Worm (Caenorhabditis elegans) whole organism, L4/young adult: ENCODE data around the gene crh-2.

ENCODE experiments used
- W03F9.2 ChIP-seq: fragments of 150-350 bp; optimal IDR thresholded peaks from 2 replicates; lab custom pipeline; 2014; ENCODE audit warnings: missing biosample characterization, missing genetic modification characterization
- dao-5 ChIP-seq: sonication (generic microtip); optimal IDR thresholded peaks from 2 replicates; lab custom pipeline; 2016; ENCODE audit warnings: missing genotype, missing genetic modification characterization, moderate library complexity, missing compliant biosample characterization
- him-1 ChIP-seq: sonication (generic microtip); optimal IDR thresholded peaks from 2 replicates; lab custom pipeline; 2016; ENCODE audit warnings: missing genotype, missing genetic modification reagents, missing genetic modification characterization, missing compliant biosample characterization

The crh-2 gene

ce11 chrII:5209122-5209521, 21.8 kb upstream of the crh-2 start:
- TF ChIP-seq W03F9.2 (tag; lab: Kevin White, UChicago), result no peak
- TF ChIP-seq him-1, result no peak
- no peak for TF ChIP-seq dao-5

ce11 chrII:5205286-5205685, 17.9 kb upstream of the crh-2 start:
- TF ChIP-seq him-1, result no peak
- TF ChIP-seq W03F9.2 (tag; lab: Kevin White, UChicago), result no peak
- no peak for TF ChIP-seq dao-5

- TF ChIP-seq him-1 (no peak), W03F9.2 (tag; lab: Kevin White, UChicago) (no peak), dao-5 (no peak)
Observed at ce11 chrII:5202930-5203329, 15.6 kb upstream of the crh-2 start, which contains the start of gene ampd-1. ampd-1 (plus strand) TSS chrII:5203322.

ce11 chrII:5201922-5202562, 14.7 kb upstream of the crh-2 start:
- TF ChIP-seq W03F9.2 (tag; lab: Kevin White, UChicago) (no peak), dao-5 (no peak), him-1 (no peak)

DNA sequence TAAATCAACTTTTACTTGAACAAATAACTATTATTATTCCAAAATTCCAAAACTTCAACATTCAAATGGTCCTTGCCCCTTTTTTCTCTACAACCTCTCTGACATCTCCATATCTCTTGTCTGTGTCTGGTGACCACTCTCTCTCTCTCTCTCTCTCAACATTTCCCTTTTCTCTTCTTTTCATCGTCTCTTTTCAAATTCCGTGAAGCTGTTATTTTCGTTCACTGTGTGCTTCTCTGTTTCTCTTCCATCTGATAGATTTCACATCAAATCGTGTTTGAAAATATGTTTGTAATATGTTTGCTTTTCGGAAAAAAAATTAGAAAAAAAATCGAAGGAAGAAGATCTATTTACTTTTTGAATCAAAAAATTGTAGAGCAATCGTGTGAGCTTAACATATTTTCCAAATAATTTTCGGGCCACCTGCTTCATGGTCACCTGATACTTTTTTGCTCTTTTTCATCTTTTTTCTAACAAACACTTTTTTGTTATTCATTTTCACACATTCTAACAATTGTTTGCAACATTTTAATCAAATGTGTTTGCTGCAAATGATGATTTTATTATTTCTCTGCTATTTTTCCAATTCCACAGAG, 13.7 kb upstream of the crh-2 start:
- TF ChIP-seq dao-5 (no peak), W03F9.2 (tag; lab: Kevin White, UChicago) (no peak)

ce11 chrII:5199497-5199896, 12.1 kb upstream of the crh-2 start, which contains the start of gene msp-50:
msp-50 (plus strand) TSS chrII:5199797.
- TF ChIP-seq W03F9.2 (tag; lab: Kevin White, UChicago) (no peak), dao-5 (no peak), him-1 (no peak)

ce11 chrII:5195504-5195903, 8.1 kb upstream of the crh-2 start, which contains the start of gene C34F11.5:
C34F11.5 (plus strand) TSS chrII:5195804.
- no peak for TF ChIP-seq him-1
- no peak for TF ChIP-seq dao-5
- TF ChIP-seq W03F9.2 (tag; lab: Kevin White, UChicago), result no peak

- TF ChIP-seq him-1 (no peak), dao-5 (no peak), W03F9.2 (tag; lab: Kevin White, UChicago) (no peak)
Observed at ce11 chrII:5194066-5194465, 6.7 kb upstream of the crh-2 start, which contains the start of gene msp-49. msp-49 (plus strand) TSS chrII:5194366.

- TF ChIP-seq dao-5, result no peak
- TF ChIP-seq him-1, result no peak
- no peak for TF ChIP-seq W03F9.2 (tag; lab: Kevin White, UChicago)
Observed at ce11 chrII:5191766-5192165, 4.4 kb upstream of the crh-2 start.

- TF ChIP-seq him-1 (no peak), dao-5 (no peak), W03F9.2 (tag; lab: Kevin White, UChicago) (no peak)
Observed at ce11 chrII:5187934-5188333, 565 bp upstream of the crh-2 start.

DNA sequence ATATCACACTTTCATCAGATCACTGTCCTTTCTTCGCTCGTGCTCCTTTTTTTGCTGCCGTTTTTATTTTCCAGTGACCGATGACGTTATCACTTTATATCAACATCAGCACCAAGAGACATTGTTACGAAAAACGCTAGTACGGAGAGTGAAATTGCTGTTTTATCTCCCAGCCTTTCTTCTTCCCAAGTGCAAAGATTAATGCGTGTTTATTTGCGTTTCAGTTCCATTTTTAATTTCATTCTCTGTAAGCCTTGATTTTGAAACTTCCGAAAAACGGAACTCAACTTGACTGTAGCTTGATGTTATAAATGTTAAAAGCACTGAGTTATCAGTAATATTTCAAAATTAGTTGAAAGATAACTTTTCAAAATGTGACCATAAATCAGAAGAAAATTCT, 499 bp downstream of the crh-2 start:
- no peak for TF ChIP-seq him-1
- TF ChIP-seq W03F9.2 (tag; lab: Kevin White, UChicago), result no peak
- no peak for TF ChIP-seq dao-5

DNA sequence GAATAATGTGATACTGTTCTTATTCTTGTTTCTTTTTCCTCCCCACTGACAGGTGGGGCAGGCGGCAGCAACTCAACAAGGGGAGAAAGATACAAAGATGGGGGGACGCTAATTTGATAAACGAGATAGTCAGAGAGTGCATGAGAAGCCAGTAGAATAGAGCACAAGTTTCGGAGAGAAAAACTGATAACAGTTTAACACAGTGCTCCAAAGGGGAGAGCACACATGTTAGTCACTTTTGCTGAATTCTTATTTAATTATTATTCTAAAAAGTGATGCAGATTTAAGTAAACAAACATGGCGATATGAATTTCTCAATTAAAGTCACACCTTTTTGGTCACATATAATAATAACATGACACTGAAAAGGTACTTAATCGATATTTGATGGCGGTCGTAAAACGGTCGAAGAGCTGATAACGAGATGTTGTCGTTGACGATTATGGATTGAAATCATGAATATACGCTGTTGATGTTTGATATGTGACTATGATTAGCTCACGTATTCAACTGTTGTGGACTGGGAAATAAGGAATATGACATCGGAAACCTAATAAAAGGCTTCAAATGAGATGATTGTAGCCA, 1.3 kb downstream of the crh-2 start:
- TF ChIP-seq W03F9.2 (tag; lab: Kevin White, UChicago), result no peak
- no peak for TF ChIP-seq dao-5
- TF ChIP-seq him-1, result no peak

ce11 chrII:5184661-5185545, 2.5 kb downstream of the crh-2 start:
- no peak for TF ChIP-seq W03F9.2 (tag; lab: Kevin White, UChicago)
- no peak for TF ChIP-seq him-1
- TF ChIP-seq dao-5, result no peak

- TF ChIP-seq him-1 (no peak), W03F9.2 (tag; lab: Kevin White, UChicago) (no peak), dao-5 (no peak)
Observed at ce11 chrII:5183207-5183606, 4.2 kb downstream of the crh-2 start.
